Fruit fly (Drosophila melanogaster): Measurements from ENCODE around the gene CG13926.

The CG13926 gene

DNA sequence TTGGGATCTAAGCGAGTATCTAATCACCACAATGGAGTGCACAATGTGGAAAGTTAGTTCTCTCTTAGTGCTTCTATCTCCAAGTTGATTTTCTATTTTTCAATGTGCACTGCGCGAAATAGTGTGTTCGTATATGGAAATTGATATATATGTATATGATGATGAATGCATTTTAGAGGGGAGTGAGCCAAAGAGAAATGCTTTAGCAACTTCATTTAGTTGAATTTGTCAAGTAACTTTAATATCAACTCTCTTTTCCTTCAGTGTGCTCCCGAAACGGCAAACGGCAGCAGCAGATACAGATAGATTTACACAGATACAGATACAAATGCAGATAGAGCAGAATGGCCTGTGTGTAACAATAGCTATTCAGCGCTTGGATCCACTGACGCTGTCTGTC is 34.0 kb downstream of the CG13926 start (continued):
- no peak for TF ChIP-seq chm (GFP tag; IDR thresholded peaks at IDR 0.05)
- peak; percentile 63 for TF ChIP-seq Hr3 (GFP tag; optimal IDR thresholded peaks at IDR 0.05)
- TF ChIP-seq cwo (GFP tag; optimal IDR thresholded peaks at IDR 0.05), result peak; percentile 24
- 0 out of 3 replicates have a peak, but pooled peaks have one; percentile 13 for TF ChIP-seq Aef1 (GFP tag; IDR thresholded peaks at IDR 0.05)
- peak; percentile 59 for TF ChIP-seq CG10267 (tag; optimal IDR thresholded peaks at IDR 0.05)
- no peak for TF ChIP-seq pzg (GFP tag; optimal IDR thresholded peaks at IDR 0.05)
- peak; percentile 45 for TF ChIP-seq org-1 (GFP tag; optimal IDR thresholded peaks at IDR 0.05)
- TF ChIP-seq Meics (GFP tag; optimal IDR thresholded peaks at IDR 0.05), result no peak
- peak; percentile 57; the same call in 1 of the 2 replicates for TF ChIP-seq ttk (GFP tag; IDR thresholded peaks at IDR 0.05)
- TF ChIP-seq sisA (GFP tag; IDR thresholded peaks at IDR 0.05), result peak; percentile 30; the same call in 1 of the 2 replicates
- TF ChIP-seq CG3838 (GFP tag; optimal IDR thresholded peaks at IDR 0.05), result no peak
- no peak for TF ChIP-seq CG6175 (GFP tag; IDR thresholded peaks at IDR 0.05)
- TF ChIP-seq Trl (optimal IDR thresholded peaks at IDR 0.05), result no peak
- TF ChIP-seq Trl (GFP tag; optimal IDR thresholded peaks at IDR 0.05), result no peak
- no peak for TF ChIP-seq tin (GFP tag; optimal IDR thresholded peaks at IDR 0.05)
- TF ChIP-seq CG8924 (tag; optimal IDR thresholded peaks at IDR 0.05), result peak; percentile 69
- no peak for TF ChIP-seq CG3995 (GFP tag; optimal IDR thresholded peaks at IDR 0.05)
- TF ChIP-seq CG1832 (GFP tag; optimal IDR thresholded peaks at IDR 0.05), result no peak
- no peak for TF ChIP-seq CG6765 (GFP tag; optimal IDR thresholded peaks at IDR 0.05)
- TF ChIP-seq Bdp1 (GFP tag; optimal IDR thresholded peaks at IDR 0.05), result peak; percentile 17
- TF ChIP-seq Fer2 (tag; optimal IDR thresholded peaks at IDR 0.05), result no peak
- peak; percentile 0 for TF ChIP-seq ac (GFP tag; optimal IDR thresholded peaks at IDR 0.05)
- no peak for TF ChIP-seq Neu2 (GFP tag; optimal IDR thresholded peaks at IDR 0.05; ENCODE audit: borderline replicate concordance)
- no peak for TF ChIP-seq lab (GFP tag; optimal IDR thresholded peaks at IDR 0.05)
- no peak for TF ChIP-seq CG13296 (GFP tag; optimal IDR thresholded peaks at IDR 0.05)
- peak; percentile 41 for TF ChIP-seq Abd-B (GFP tag; optimal IDR thresholded peaks at IDR 0.05)
- TF ChIP-seq dpn (GFP tag; optimal IDR thresholded peaks at IDR 0.05), result peak in 1 of 2 experiments; percentile 71
- peak; percentile 69 for TF ChIP-seq Hsf (GFP tag; optimal IDR thresholded peaks at IDR 0.05)
- 0 out of 3 replicates have a peak, but pooled peaks have one; percentile 48 for TF ChIP-seq CG11456 (GFP tag; IDR thresholded peaks at IDR 0.05)
- peak; percentile 43 for TF ChIP-seq CG12659 (GFP tag; optimal IDR thresholded peaks at IDR 0.05)
- peak; percentile 47 for TF ChIP-seq CG16815 (GFP tag; optimal IDR thresholded peaks at IDR 0.05)
- TF ChIP-seq repo (GFP tag; optimal IDR thresholded peaks at IDR 0.05), result no peak
- TF ChIP-seq Pdp1 (GFP tag; optimal IDR thresholded peaks at IDR 0.05), result peak; percentile 43 to 59
- no peak for TF ChIP-seq prd (optimal IDR thresholded peaks at IDR 0.05)
- peak; percentile 86 for TF ChIP-seq prd (GFP tag; IDR thresholded peaks at IDR 0.05)
- no peak for TF ChIP-seq disco-r (GFP tag; optimal IDR thresholded peaks at IDR 0.05)
- no peak for TF ChIP-seq da (GFP tag; optimal IDR thresholded peaks at IDR 0.05)
- TF ChIP-seq CG10209 (GFP tag; optimal IDR thresholded peaks at IDR 0.05), result peak; percentile 69
- no peak for TF ChIP-seq caup (GFP tag; optimal IDR thresholded peaks at IDR 0.05; ENCODE audit: severe bottlenecking)
- TF ChIP-seq luna (GFP tag; optimal IDR thresholded peaks at IDR 0.05), result no peak
- no peak for TF ChIP-seq fd96Cb (tag; optimal IDR thresholded peaks at IDR 0.05)
- TF ChIP-seq D (optimal IDR thresholded peaks at IDR 0.05), result no peak
- no peak for TF ChIP-seq D (GFP tag; optimal IDR thresholded peaks at IDR 0.05)
- peak; percentile 25 for TF ChIP-seq Dip3 (GFP tag; optimal IDR thresholded peaks at IDR 0.05)
- TF ChIP-seq CG15696 (tag; optimal IDR thresholded peaks at IDR 0.05), result no peak
- TF ChIP-seq Drgx (GFP tag; IDR thresholded peaks at IDR 0.05), result peak; percentile 87
- TF ChIP-seq salm (tag; optimal IDR thresholded peaks at IDR 0.05), result peak; percentile 6
- no peak for TF ChIP-seq tup (GFP tag; optimal IDR thresholded peaks at IDR 0.05)
- TF ChIP-seq MESR4 (GFP tag; optimal IDR thresholded peaks at IDR 0.05), result no peak
- no peak for TF ChIP-seq usp (GFP tag; optimal IDR thresholded peaks at IDR 0.05)
- TF ChIP-seq CoRest (tag; optimal IDR thresholded peaks at IDR 0.05), result peak; percentile 60
- no peak for TF ChIP-seq Dbx (GFP tag; IDR thresholded peaks at IDR 0.05)
